Worm (Caenorhabditis elegans): ENCODE measurements around the gene T10B5.7.

The T10B5.7 gene

ce11 chrV:1878030-1878429 is 32.0 kb downstream of the T10B5.7 start:
- TF ChIP-seq hmbx-1 (tag; optimal IDR thresholded peaks at IDR 0.05) (no peak), ceh-13 (GFP tag; optimal IDR thresholded peaks at IDR 0.05) (no peak), tbx-11 (GFP tag; IDR thresholded peaks at IDR 0.05) (no peak), sea-1 (GFP tag; conservative IDR thresholded peaks at IDR 0.05) (no peak), ets-7 (tag; optimal IDR thresholded peaks at IDR 0.05) (no peak), ceh-36 (tag; optimal IDR thresholded peaks at IDR 0.05) (no peak), aly-1 (tag; optimal IDR thresholded peaks at IDR 0.05) (no peak), tra-4 (tag; optimal IDR thresholded peaks at IDR 0.05) (no peak), hmg-4 (GFP tag; optimal IDR thresholded peaks at IDR 0.05) (no peak), B0310.2 (tag; optimal IDR thresholded peaks at IDR 0.05) (no peak), scrt-1 (GFP tag; IDR thresholded peaks at IDR 0.05) (no peak), hnd-1 (tag; optimal IDR thresholded peaks at IDR 0.05) (no peak), pes-1 (GFP tag; IDR thresholded peaks at IDR 0.05) (no peak), flt-1 (GFP tag; IDR thresholded peaks at IDR 0.05) (no peak)

- TF ChIP-seq scrt-1 (GFP tag; IDR thresholded peaks at IDR 0.05) (no peak), F13C5.2 (tag; optimal IDR thresholded peaks at IDR 0.05) (no peak), pes-1 (GFP tag; IDR thresholded peaks at IDR 0.05) (no peak), ceh-36 (tag; optimal IDR thresholded peaks at IDR 0.05) (no peak), tra-4 (tag; optimal IDR thresholded peaks at IDR 0.05) (no peak), hnd-1 (tag; optimal IDR thresholded peaks at IDR 0.05) (no peak), tbx-37 (GFP tag; conservative IDR thresholded peaks at IDR 0.05) (no peak), ama-1 (optimal IDR thresholded peaks at IDR 0.05) (no peak), sea-1 (GFP tag; conservative IDR thresholded peaks at IDR 0.05) (no peak), ets-7 (tag; optimal IDR thresholded peaks at IDR 0.05) (no peak), flt-1 (GFP tag; IDR thresholded peaks at IDR 0.05) (no peak), B0310.2 (tag; optimal IDR thresholded peaks at IDR 0.05) (no peak), aly-1 (tag; optimal IDR thresholded peaks at IDR 0.05) (no peak), ceh-13 (GFP tag; optimal IDR thresholded peaks at IDR 0.05) (no peak)
Observed at ce11 chrV:1883131-1883530, 37.1 kb downstream of the T10B5.7 start.

- no peak for TF ChIP-seq pes-1 (GFP tag; IDR thresholded peaks at IDR 0.05)
- TF ChIP-seq hnd-1 (tag; optimal IDR thresholded peaks at IDR 0.05), result no peak
- no peak for TF ChIP-seq tbx-37 (GFP tag; conservative IDR thresholded peaks at IDR 0.05)
- no peak for TF ChIP-seq B0310.2 (tag; optimal IDR thresholded peaks at IDR 0.05)
Observed at ce11 chrV:1886997-1887396, 41.0 kb downstream of the T10B5.7 start.

ce11 chrV:1888299-1888698 is 42.3 kb downstream of the T10B5.7 start:
- TF ChIP-seq tra-4 (tag; optimal IDR thresholded peaks at IDR 0.05) (no peak), pes-1 (GFP tag; IDR thresholded peaks at IDR 0.05) (no peak), ceh-13 (GFP tag; optimal IDR thresholded peaks at IDR 0.05) (no peak), hmbx-1 (tag; optimal IDR thresholded peaks at IDR 0.05) (no peak), tbx-11 (GFP tag; IDR thresholded peaks at IDR 0.05) (no peak), ceh-36 (tag; optimal IDR thresholded peaks at IDR 0.05) (no peak), sea-1 (GFP tag; conservative IDR thresholded peaks at IDR 0.05) (no peak), hmg-4 (GFP tag; optimal IDR thresholded peaks at IDR 0.05) (no peak)

- TF ChIP-seq B0310.2 (tag; optimal IDR thresholded peaks at IDR 0.05), result no peak
- TF ChIP-seq hmbx-1 (tag; optimal IDR thresholded peaks at IDR 0.05), result no peak
- no peak for TF ChIP-seq scrt-1 (GFP tag; IDR thresholded peaks at IDR 0.05)
- TF ChIP-seq hnd-1 (tag; optimal IDR thresholded peaks at IDR 0.05), result no peak
Observed at ce11 chrV:1889996-1890395, 44.0 kb downstream of the T10B5.7 start.

ce11 chrV:1892567-1893277 is 46.7 kb downstream of the T10B5.7 start, which contains the start of gene zig-11:
TSS of gene zig-11 (minus strand) at chrV:1892939.
- TF ChIP-seq aly-1 (tag; optimal IDR thresholded peaks at IDR 0.05) (no peak), ets-7 (tag; optimal IDR thresholded peaks at IDR 0.05) (no peak), ceh-36 (tag; optimal IDR thresholded peaks at IDR 0.05) (no peak), F13C5.2 (tag; optimal IDR thresholded peaks at IDR 0.05) (no peak), B0310.2 (tag; optimal IDR thresholded peaks at IDR 0.05) (no peak), flt-1 (GFP tag; IDR thresholded peaks at IDR 0.05) (no peak), hmg-4 (GFP tag; optimal IDR thresholded peaks at IDR 0.05) (no peak), tbx-37 (GFP tag; conservative IDR thresholded peaks at IDR 0.05) (no peak), tbx-11 (GFP tag; IDR thresholded peaks at IDR 0.05) (no peak), tra-4 (tag; optimal IDR thresholded peaks at IDR 0.05) (no peak), hmbx-1 (tag; optimal IDR thresholded peaks at IDR 0.05) (no peak), pes-1 (GFP tag; IDR thresholded peaks at IDR 0.05) (no peak), ama-1 (optimal IDR thresholded peaks at IDR 0.05) (no peak), sea-1 (GFP tag; conservative IDR thresholded peaks at IDR 0.05) (no peak), scrt-1 (GFP tag; IDR thresholded peaks at IDR 0.05) (no peak), ceh-13 (GFP tag; optimal IDR thresholded peaks at IDR 0.05) (no peak), hnd-1 (tag; optimal IDR thresholded peaks at IDR 0.05) (no peak)

- TF ChIP-seq ceh-13 (GFP tag; optimal IDR thresholded peaks at IDR 0.05), result no peak
- TF ChIP-seq tbx-11 (GFP tag; IDR thresholded peaks at IDR 0.05), result no peak
- no peak for TF ChIP-seq ama-1 (optimal IDR thresholded peaks at IDR 0.05)
- no peak for TF ChIP-seq hnd-1 (tag; optimal IDR thresholded peaks at IDR 0.05)
- no peak for TF ChIP-seq ceh-36 (tag; optimal IDR thresholded peaks at IDR 0.05)
- no peak for TF ChIP-seq aly-1 (tag; optimal IDR thresholded peaks at IDR 0.05)
- TF ChIP-seq hmbx-1 (tag; optimal IDR thresholded peaks at IDR 0.05), result no peak
- TF ChIP-seq pes-1 (GFP tag; IDR thresholded peaks at IDR 0.05), result no peak
Observed at ce11 chrV:1895483-1895882, 49.5 kb downstream of the T10B5.7 start, which contains the start of gene nphp-2. TSS of gene nphp-2 (plus strand) at chrV:1895783.

Data from whole organism, early embryonic.